Fruit fly (Drosophila melanogaster): Measurements from ENCODE around the gene ssp2.

The ssp2 gene

dm6 chr3L:13919794-13920631, 45.0 kb upstream of the ssp2 start (continued):
- TF ChIP-seq CG1233 (GFP tag; optimal IDR thresholded peaks at IDR 0.05) (peak; percentile 93), disco-r (GFP tag; optimal IDR thresholded peaks at IDR 0.05) (peak; percentile 72), Kr (GFP tag; optimal IDR thresholded peaks at IDR 0.05) (peak; percentile 52), row (GFP tag; IDR thresholded peaks at IDR 0.05) (peak; percentile 96), otp (GFP tag; IDR thresholded peaks at IDR 0.05) (peak; percentile 48; the same call in 1 of the 3 replicates), trem (tag; optimal IDR thresholded peaks at IDR 0.05) (peak; percentile 84), CG1529 (GFP tag; optimal IDR thresholded peaks at IDR 0.05) (peak; percentile 87), B-H1 (GFP tag; IDR thresholded peaks at IDR 0.05) (peak; percentile 61), pnt (GFP tag; optimal IDR thresholded peaks at IDR 0.05) (peak; percentile 90), D (optimal IDR thresholded peaks at IDR 0.05) (no peak), D (GFP tag; optimal IDR thresholded peaks at IDR 0.05) (peak; percentile 96), pan (optimal IDR thresholded peaks at IDR 0.05) (peak in 1 of 2 experiments; percentile 52), pan (GFP tag; optimal IDR thresholded peaks at IDR 0.05 in 1 of 2, IDR thresholded peaks at IDR 0.05 in 1 of 2) (peak in 1 of 2 experiments; percentile 68), CG18476 (GFP tag; optimal IDR thresholded peaks at IDR 0.05) (peak; percentile 90), cato (GFP tag; optimal IDR thresholded peaks at IDR 0.05; ENCODE audit: borderline replicate concordance) (peak; percentile 77), CG18764 (GFP tag; optimal IDR thresholded peaks at IDR 0.05) (peak; percentile 83), mam (GFP tag; optimal IDR thresholded peaks at IDR 0.05) (peak; percentile 91), CG12391 (tag; optimal IDR thresholded peaks at IDR 0.05) (peak; percentile 94), Pdp1 (GFP tag; optimal IDR thresholded peaks at IDR 0.05) (peak; percentile 78 to 93), CG13287 (GFP tag; IDR thresholded peaks at IDR 0.05; ENCODE audit: partially characterized antibody) (peak; percentile 59), CG11695 (GFP tag; IDR thresholded peaks at IDR 0.05) (peak; percentile 82), Poxn (GFP tag; IDR thresholded peaks at IDR 0.05) (peak; percentile 66), seq (GFP tag; IDR thresholded peaks at IDR 0.05) (peak; percentile 74), jing (GFP tag; optimal IDR thresholded peaks at IDR 0.05) (peak; percentile 88), CG12236 (GFP tag; optimal IDR thresholded peaks at IDR 0.05) (peak; percentile 89), Bteb2 (GFP tag; optimal IDR thresholded peaks at IDR 0.05) (peak; percentile 89), gcm2 (GFP tag; optimal IDR thresholded peaks at IDR 0.05) (peak; percentile 87), nerfin-2 (GFP tag; IDR thresholded peaks at IDR 0.05; ENCODE audit: partially characterized antibody) (no peak), CG17328 (GFP tag; IDR thresholded peaks at IDR 0.05) (peak; percentile 71), Hey (tag; optimal IDR thresholded peaks at IDR 0.05) (peak; percentile 15), nerfin-1 (tag; optimal IDR thresholded peaks at IDR 0.05) (peak; percentile 89), dmrt99B (tag; optimal IDR thresholded peaks at IDR 0.05) (peak; percentile 94), Nf-YA (GFP tag; IDR thresholded peaks at IDR 0.05) (peak; percentile 62), CG30020 (tag; optimal IDR thresholded peaks at IDR 0.05) (peak; percentile 80), sd (tag; optimal IDR thresholded peaks at IDR 0.05) (no peak), CG11504 (tag; optimal IDR thresholded peaks at IDR 0.05) (peak; percentile 94), HLH3B (GFP tag; IDR thresholded peaks at IDR 0.05) (peak; percentile 82), CG2199 (GFP tag; IDR thresholded peaks at IDR 0.05) (peak; percentile 37; the same call in 2 of the 3 replicates), ttk (GFP tag; IDR thresholded peaks at IDR 0.05) (peak; percentile 77), CG11085 (GFP tag; IDR thresholded peaks at IDR 0.05) (peak; percentile 62), fd102C (GFP tag; optimal IDR thresholded peaks at IDR 0.05) (no peak), ro (GFP tag; IDR thresholded peaks at IDR 0.05) (peak; percentile 54; the same call in 1 of the 2 replicates), chinmo (GFP tag; IDR thresholded peaks at IDR 0.05; ENCODE audit: partially characterized antibody) (peak; percentile 79; the same call in 1 of the 4 replicates), CG8478 (optimal IDR thresholded peaks at IDR 0.05) (no peak), CG8388 (GFP tag; optimal IDR thresholded peaks at IDR 0.05) (peak; percentile 89), Lhr (GFP tag; optimal IDR thresholded peaks at IDR 0.05) (peak; percentile 70), tna (GFP tag; IDR thresholded peaks at IDR 0.05; ENCODE audit: partially characterized antibody) (no peak; the same call in 1 of the 2 replicates), vnd (GFP tag; IDR thresholded peaks at IDR 0.05; ENCODE audit: partially characterized antibody) (no peak), zf30C (GFP tag; optimal IDR thresholded peaks at IDR 0.05) (no peak)
